Worm (Caenorhabditis elegans) whole organism, dauer: ENCODE measurements around the gene col-180.

Source experiments
- unc-62 ChIP-seq: sonication (generic microtip); optimal IDR thresholded peaks from 2 replicates; lab custom pipeline; 2017; ENCODE audit warnings: missing biosample characterization, missing genetic modification reagents, missing genetic modification characterization

Gene col-180

ce11 chrX:11673063-11673759 lies 38.9 kb downstream of the col-180 start:
- no peak for TF ChIP-seq unc-62 (GFP tag; lab: Kevin White, UChicago)

DNA sequence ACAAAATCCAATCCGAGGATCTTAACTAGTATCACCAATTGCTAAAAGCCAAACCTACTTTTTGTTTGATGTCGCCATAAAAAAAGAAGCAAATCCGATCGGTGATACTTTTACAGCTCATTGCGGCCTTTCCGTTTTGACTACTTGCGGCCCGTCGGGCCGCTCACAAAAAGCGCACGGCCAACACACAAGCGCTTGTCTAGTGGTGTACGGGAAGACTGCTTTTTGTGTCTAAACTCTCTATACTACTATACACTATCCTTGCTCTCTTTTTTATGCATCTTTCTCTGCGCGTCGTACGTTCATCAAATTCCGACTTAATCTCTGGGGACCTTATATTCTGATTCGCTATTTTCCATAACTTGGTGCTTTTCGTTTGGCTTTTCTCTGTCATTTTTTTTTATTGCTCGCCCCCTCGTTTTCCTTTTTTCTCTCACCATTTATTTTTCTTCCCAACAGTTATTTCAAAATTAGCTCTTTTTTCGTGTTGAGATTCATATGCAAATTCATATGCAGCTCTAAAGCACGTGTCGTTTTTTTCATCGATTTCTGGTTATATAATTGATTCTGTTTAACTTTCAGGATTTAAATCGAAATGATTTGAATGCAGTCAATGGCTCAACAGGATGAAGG lies 45.4 kb downstream of the col-180 start, which contains the start of gene noca-2:
Gene noca-2 (plus strand): TSS at position 583 of the 633 bp plus-strand sequence.
- no peak for TF ChIP-seq unc-62 (GFP tag; lab: Kevin White, UChicago)

DNA sequence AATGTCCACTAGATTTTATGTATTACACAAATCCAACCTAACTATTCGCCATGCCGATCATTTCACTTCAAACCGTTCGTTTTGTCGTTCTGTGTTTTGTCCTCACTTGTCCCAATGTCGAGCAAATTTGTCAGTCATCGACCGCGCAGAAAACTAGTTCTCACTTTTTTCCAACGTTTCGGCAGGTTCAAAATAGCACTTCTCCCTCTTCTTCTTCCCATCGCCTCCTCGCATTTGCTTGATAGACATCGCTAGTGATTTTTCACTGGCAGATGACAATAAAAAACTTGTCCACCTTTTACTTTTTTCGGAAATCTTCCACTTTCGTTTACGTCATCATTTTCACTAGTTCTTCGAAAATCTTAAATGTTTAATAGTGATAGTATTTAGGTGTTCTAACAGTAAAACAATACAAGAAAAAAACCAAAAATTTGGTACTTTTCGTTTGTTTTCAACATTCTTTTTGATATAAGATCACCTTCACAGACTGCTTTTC lies 46.5 kb downstream of the col-180 start:
- TF ChIP-seq unc-62 (GFP tag; lab: Kevin White, UChicago) = no peak

DNA sequence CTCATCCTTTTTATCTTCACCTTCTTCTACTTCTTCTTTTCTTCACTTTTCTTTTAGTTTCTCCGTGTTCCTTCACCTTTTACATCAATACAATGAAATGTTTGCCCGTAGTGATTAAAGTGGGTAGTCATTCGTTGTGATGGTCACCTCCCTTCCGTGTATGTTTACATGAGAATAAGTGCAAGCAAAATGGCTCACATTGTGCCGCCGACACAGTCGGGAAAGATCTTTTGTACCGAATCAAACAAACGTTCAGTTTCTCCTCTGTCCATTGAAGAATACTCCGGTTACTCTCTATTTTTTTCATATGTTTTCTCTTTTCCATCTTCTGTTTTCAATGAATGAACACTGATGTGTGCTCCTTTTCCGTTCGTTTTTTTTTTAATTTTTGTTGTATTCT lies 47.9 kb downstream of the col-180 start:
- TF ChIP-seq unc-62 (GFP tag; lab: Kevin White, UChicago) = no peak

ce11 chrX:11662557-11662956 lies 49.5 kb downstream of the col-180 start:
- TF ChIP-seq unc-62 (GFP tag; lab: Kevin White, UChicago) = no peak

DNA sequence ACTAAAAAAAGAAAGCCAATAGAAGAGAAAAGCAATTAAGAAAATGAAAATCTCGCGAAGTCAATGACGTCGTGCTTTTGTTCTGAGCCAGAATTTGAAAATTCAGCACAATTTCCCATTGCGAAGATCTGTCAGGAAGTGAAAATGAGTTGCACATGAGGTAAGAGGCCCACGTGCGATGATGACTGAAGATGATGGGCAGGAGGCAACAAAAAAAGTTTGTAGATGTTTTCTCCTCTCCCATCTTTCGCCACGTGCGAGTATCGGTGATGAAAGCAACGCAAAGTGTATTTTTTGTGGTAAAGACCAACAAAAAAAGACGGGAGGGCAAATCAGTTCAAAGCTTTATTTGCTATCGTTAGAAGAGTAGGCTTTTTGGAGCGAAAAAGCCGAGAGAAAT lies 50.0 kb downstream of the col-180 start:
- no peak for TF ChIP-seq unc-62 (GFP tag; lab: Kevin White, UChicago)

- TF ChIP-seq unc-62 (GFP tag; lab: Kevin White, UChicago) = no peak
Observed at ce11 chrX:11661625-11662024, 50.5 kb downstream of the col-180 start, which contains the start of gene sfxn-1.5. TSS of gene sfxn-1.5 (minus strand) at chrX:11661660.
